Worm (Caenorhabditis elegans): ENCODE measurements around the gene C55B6.7.

DNA sequence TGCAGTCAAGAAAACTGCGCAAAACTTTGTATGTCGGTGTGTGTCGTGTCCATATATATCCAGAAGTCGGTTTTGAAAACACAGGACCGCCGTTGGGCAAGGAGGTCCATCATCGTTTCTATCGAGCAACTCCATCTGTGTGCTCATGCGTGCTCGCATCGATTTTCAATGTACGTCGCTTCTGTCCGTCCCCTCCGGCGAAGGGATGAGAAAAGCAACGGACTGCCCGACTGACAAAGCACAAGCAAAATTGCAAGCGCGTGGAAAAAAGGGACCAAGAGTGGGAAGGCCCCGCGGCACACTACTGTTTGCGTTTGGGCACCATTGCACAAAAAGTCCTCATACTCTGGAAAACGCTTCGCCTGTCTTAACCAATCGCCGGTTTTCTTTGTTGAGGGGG is 30.6 kb upstream of the C55B6.7 start:
- no peak for TF ChIP-seq aly-2 (tag; optimal IDR thresholded peaks at IDR 0.05)
- no peak for TF ChIP-seq nhr-76 (tag; optimal IDR thresholded peaks at IDR 0.05)
- TF ChIP-seq ama-1 (optimal IDR thresholded peaks at IDR 0.05) = no peak
- TF ChIP-seq unc-62 (GFP tag; optimal IDR thresholded peaks at IDR 0.05) = no peak
- TF ChIP-seq ZK546.5 (tag; optimal IDR thresholded peaks at IDR 0.05) = no peak
- no peak for TF ChIP-seq pqm-1 (tag; optimal IDR thresholded peaks at IDR 0.05)
- no peak for TF ChIP-seq ztf-11 (tag; optimal IDR thresholded peaks at IDR 0.05)
- TF ChIP-seq elt-3 (tag; optimal IDR thresholded peaks at IDR 0.05) = no peak
- no peak for TF ChIP-seq mdl-1 (tag; optimal IDR thresholded peaks at IDR 0.05)
- no peak for TF ChIP-seq ceh-82 (tag; optimal IDR thresholded peaks at IDR 0.05)
